Fruit fly (Drosophila melanogaster) whole organism, embryonic: Measurements from ENCODE around the gene DnaJ-H.

Experiments
- Antp ChIP-seq: fragments of 200-800 bp; sonication (Bioruptor generic); optimal IDR thresholded peaks from 3 replicates; lab custom pipeline; 2016; ENCODE audit warnings: missing biosample characterization, missing genetic modification characterization
- CG10209 ChIP-seq: fragments of 200-800 bp; sonication (Bioruptor generic); optimal IDR thresholded peaks from 3 replicates; lab custom pipeline; 2017; ENCODE audit warnings: missing biosample characterization, mild to moderate bottlenecking, missing genetic modification characterization, missing genetic modification reagents
- CG10959 ChIP-seq: fragments of 200-800 bp; sonication (Bioruptor generic); IDR thresholded peaks from 2 replicates; pipeline ENCODE4 v1.3.6; 2022; ENCODE audit warnings: missing biosample characterization, missing genetic modification characterization
- CG11696 ChIP-seq: fragments of 200-800 bp; sonication (Bioruptor generic); IDR thresholded peaks from 2 replicates; pipeline ENCODE4 v1.3.6; 2022; ENCODE audit warnings: missing biosample characterization, missing genetic modification characterization
- CG13424 ChIP-seq: fragments of 200-800 bp; sonication (Bioruptor generic); optimal IDR thresholded peaks from 2 replicates; lab custom pipeline; 2019; ENCODE audit warnings: missing biosample characterization, mild to moderate bottlenecking, missing genetic modification characterization, moderate library complexity
- CG15269 ChIP-seq: fragments of 200-800 bp; sonication (Bioruptor generic); optimal IDR thresholded peaks from 2 replicates; lab custom pipeline; 2018; ENCODE audit warnings: missing biosample characterization, mild to moderate bottlenecking, missing genetic modification characterization, moderate library complexity
- CG1529 ChIP-seq: fragments of 200-800 bp; sonication (Bioruptor generic); optimal IDR thresholded peaks from 3 replicates; lab custom pipeline; 2018; ENCODE audit warnings: missing biosample characterization, missing genetic modification characterization
- CG15601 ChIP-seq: fragments of 200-800 bp; sonication (Bioruptor generic); optimal IDR thresholded peaks from 3 replicates; lab custom pipeline; 2019; ENCODE audit warnings: missing biosample characterization, mild to moderate bottlenecking, missing genetic modification characterization, moderate library complexity
- CG1647 ChIP-seq: fragments of 200-800 bp; sonication (Bioruptor generic); optimal IDR thresholded peaks from 3 replicates; lab custom pipeline; 2016; ENCODE audit warnings: missing biosample characterization, missing genetic modification characterization
- CG18476 ChIP-seq: fragments of 200-800 bp; sonication (Bioruptor generic); optimal IDR thresholded peaks from 2 replicates; lab custom pipeline; 2016; ENCODE audit warnings: missing biosample characterization, mild to moderate bottlenecking, missing genetic modification characterization
- CG2202 ChIP-seq: fragments of 200-800 bp; sonication (Bioruptor generic); optimal IDR thresholded peaks from 2 replicates; lab custom pipeline; 2018; ENCODE audit warnings: missing biosample characterization, mild to moderate bottlenecking, missing genetic modification characterization
- CG2678 ChIP-seq: fragments of 200-800 bp; sonication (Bioruptor generic); optimal IDR thresholded peaks from 3 replicates; lab custom pipeline; 2019; ENCODE audit warnings: missing biosample characterization, mild to moderate bottlenecking, missing genetic modification characterization, moderate library complexity
- CG31388 ChIP-seq: fragments of 200-800 bp; sonication (Bioruptor generic); optimal IDR thresholded peaks from 2 replicates; lab custom pipeline; 2016; ENCODE audit warnings: missing biosample characterization, missing genetic modification characterization
- CG5180 ChIP-seq: fragments of 200-800 bp; sonication (Bioruptor generic); optimal IDR thresholded peaks from 3 replicates; lab custom pipeline; 2017; ENCODE audit warnings: missing biosample characterization, missing genetic modification characterization, mild to moderate bottlenecking, moderate library complexity, missing genetic modification reagents
- CG5245 ChIP-seq: fragments of 200-800 bp; sonication (Bioruptor generic); optimal IDR thresholded peaks from 3 replicates; lab custom pipeline; 2016; ENCODE audit warnings: missing biosample characterization, missing genetic modification characterization
- CG5953 ChIP-seq: fragments of 200-800 bp; sonication (Bioruptor generic); IDR thresholded peaks from 2 replicates; pipeline ENCODE4 v1.3.6; 2022; ENCODE audit warnings: missing biosample characterization, missing genetic modification characterization
- CG8478 ChIP-seq: fragments of >200 bp; optimal IDR thresholded peaks from 2 replicates; lab custom pipeline; 2018
- CG9609 ChIP-seq: fragments of 200-800 bp; sonication (Bioruptor generic); optimal IDR thresholded peaks from 3 replicates; lab custom pipeline; 2016; ENCODE audit warnings: missing biosample characterization, missing genetic modification characterization
- CG9727 ChIP-seq: fragments of 200-800 bp; sonication (Bioruptor generic); optimal IDR thresholded peaks from 3 replicates; lab custom pipeline; 2017; ENCODE audit warnings: missing biosample characterization, mild to moderate bottlenecking, missing genetic modification characterization
- Doc2 ChIP-seq: fragments of 200-800 bp; sonication (Bioruptor generic); IDR thresholded peaks from 2 replicates; pipeline ENCODE4 v1.3.6; 2022; ENCODE audit warnings: missing biosample characterization, missing genetic modification characterization
- Dp ChIP-seq: fragments of 200-800 bp; sonication (Bioruptor generic); optimal IDR thresholded peaks from 2 replicates; lab custom pipeline; 2018; ENCODE audit warnings: missing biosample characterization, mild to moderate bottlenecking, missing genetic modification characterization, moderate library complexity
- Eip74EF ChIP-seq, 2 experiments: fragments of 200-800 bp in 1 of 2; fragments of >200 bp in 1 of 2; sonication (Bioruptor generic) in 1 of 2; optimal IDR thresholded peaks; 2 replicates each; lab custom pipeline; 2017 to 2019; ENCODE audit warnings: missing biosample characterization in 2 of 2, missing genetic modification characterization in 2 of 2, mild to moderate bottlenecking in 1 of 2, moderate library complexity in 1 of 2
- Elba2 ChIP-seq: fragments of 200-800 bp; sonication (Bioruptor generic); optimal IDR thresholded peaks from 3 replicates; lab custom pipeline; 2016; ENCODE audit warnings: missing biosample characterization, missing genetic modification characterization
- Fer1 ChIP-seq: fragments of 200-800 bp; sonication (Bioruptor generic); optimal IDR thresholded peaks from 2 replicates; lab custom pipeline; 2017; ENCODE audit warnings: missing biosample characterization, mild to moderate bottlenecking, missing genetic modification characterization
- Fer2 ChIP-seq: fragments of 200-800 bp; sonication (Bioruptor generic); optimal IDR thresholded peaks from 2 replicates; lab custom pipeline; 2018; ENCODE audit warnings: missing biosample characterization, mild to moderate bottlenecking, missing genetic modification characterization, moderate library complexity
- Hey ChIP-seq: fragments of 200-800 bp; sonication (Bioruptor generic); optimal IDR thresholded peaks from 3 replicates; lab custom pipeline; 2018; ENCODE audit warnings: missing biosample characterization, mild to moderate bottlenecking, missing genetic modification characterization
- Hr39 ChIP-seq: fragments of >200 bp; optimal IDR thresholded peaks from 2 replicates; lab custom pipeline; 2017
- Hsf ChIP-seq: fragments of 200-800 bp; sonication (Bioruptor generic); optimal IDR thresholded peaks from 3 replicates; lab custom pipeline; 2016; ENCODE audit warnings: missing biosample characterization, missing genetic modification characterization
- Mes4 ChIP-seq: fragments of 200-800 bp; sonication (Bioruptor generic); optimal IDR thresholded peaks from 2 replicates; lab custom pipeline; 2016; ENCODE audit warnings: missing biosample characterization, missing genetic modification characterization
- Oli ChIP-seq: fragments of 200-800 bp; sonication (Bioruptor generic); optimal IDR thresholded peaks from 2 replicates; lab custom pipeline; 2018; ENCODE audit warnings: missing biosample characterization, mild to moderate bottlenecking, missing genetic modification characterization, moderate library complexity
- Rfx ChIP-seq: fragments of 200-800 bp; sonication (Bioruptor generic); IDR thresholded peaks from 2 replicates; pipeline ENCODE4 v1.3.6; 2022; ENCODE audit warnings: missing biosample characterization, missing genetic modification characterization
- Scr ChIP-seq: fragments of 200-800 bp; sonication (Bioruptor generic); IDR thresholded peaks from 2 replicates; pipeline ENCODE4 v1.3.6; 2022; ENCODE audit warnings: missing biosample characterization, missing genetic modification characterization; ENCODE audit not compliant: partially characterized antibody
- amos ChIP-seq: fragments of 200-800 bp; sonication (Bioruptor generic); IDR thresholded peaks from 2 replicates; pipeline ENCODE4 v1.3.6; 2022; ENCODE audit warnings: missing biosample characterization, missing genetic modification characterization; ENCODE audit not compliant: partially characterized antibody
- ash1 ChIP-seq: fragments of 200-800 bp; sonication (Bioruptor generic); optimal IDR thresholded peaks from 2 replicates; lab custom pipeline; 2018; ENCODE audit warnings: missing biosample characterization, mild to moderate bottlenecking, missing genetic modification characterization
- bcd ChIP-seq: fragments of 200-800 bp; sonication (Bioruptor generic); optimal IDR thresholded peaks from 2 replicates; lab custom pipeline; 2017; ENCODE audit warnings: missing biosample characterization, mild to moderate bottlenecking, missing genetic modification characterization
- cato ChIP-seq: fragments of 200-800 bp; sonication (Bioruptor generic); optimal IDR thresholded peaks from 2 replicates; lab custom pipeline; 2016; ENCODE audit warnings: missing biosample characterization, missing genetic modification characterization, borderline replicate concordance
- chinmo ChIP-seq: fragments of 200-800 bp; sonication (Bioruptor generic); IDR thresholded peaks from 4 replicates; pipeline ENCODE4 v1.3.6; 2022; ENCODE audit warnings: missing biosample characterization, missing genetic modification characterization; ENCODE audit not compliant: partially characterized antibody
- chn ChIP-seq: fragments of 200-800 bp; sonication (Bioruptor generic); optimal IDR thresholded peaks from 2 replicates; lab custom pipeline; 2016; ENCODE audit warnings: missing biosample characterization, missing genetic modification characterization
- dpn ChIP-seq, 2 experiments: fragments of 200-800 bp; sonication (Bioruptor generic); optimal IDR thresholded peaks; 3 replicates each; lab custom pipeline; 2016; ENCODE audit warnings: missing biosample characterization in 2 of 2, missing genetic modification characterization in 2 of 2
- fd3F ChIP-seq: fragments of 200-800 bp; sonication (Bioruptor generic); optimal IDR thresholded peaks from 2 replicates; lab custom pipeline; 2018; ENCODE audit warnings: missing biosample characterization, mild to moderate bottlenecking, missing genetic modification characterization, moderate library complexity
- hb ChIP-seq: fragments of 200-800 bp; sonication (Bioruptor generic); IDR thresholded peaks from 3 replicates; pipeline ENCODE4 v1.3.6; 2022; ENCODE audit warnings: missing biosample characterization, missing genetic modification characterization; ENCODE audit not compliant: partially characterized antibody
- kah ChIP-seq: fragments of 200-800 bp; sonication (Bioruptor generic); optimal IDR thresholded peaks from 2 replicates; lab custom pipeline; 2018; ENCODE audit warnings: missing biosample characterization, mild to moderate bottlenecking, missing genetic modification characterization
- mirr ChIP-seq: fragments of 200-800 bp; sonication (Bioruptor generic); optimal IDR thresholded peaks from 3 replicates; lab custom pipeline; 2018; ENCODE audit warnings: missing biosample characterization, mild to moderate bottlenecking, missing genetic modification characterization
- odd ChIP-seq: fragments of 200-800 bp; sonication (Bioruptor generic); optimal IDR thresholded peaks from 2 replicates; lab custom pipeline; 2017; ENCODE audit warnings: missing biosample characterization, mild to moderate bottlenecking, missing genetic modification characterization
- psq ChIP-seq: fragments of 200-800 bp; sonication (Bioruptor generic); optimal IDR thresholded peaks from 2 replicates; lab custom pipeline; 2017; ENCODE audit warnings: missing biosample characterization, missing genetic modification characterization
- pum ChIP-seq: fragments of 200-800 bp; sonication (Bioruptor generic); optimal IDR thresholded peaks from 2 replicates; lab custom pipeline; 2016; ENCODE audit warnings: missing biosample characterization, missing genetic modification characterization
- sisA ChIP-seq: fragments of 200-800 bp; sonication (Bioruptor generic); IDR thresholded peaks from 2 replicates; pipeline ENCODE4 v1.3.6; 2022; ENCODE audit warnings: missing biosample characterization, missing genetic modification characterization
- tna ChIP-seq: fragments of 200-800 bp; sonication (Bioruptor generic); IDR thresholded peaks from 2 replicates; pipeline ENCODE4 v1.3.6; 2022; ENCODE audit warnings: missing biosample characterization, missing genetic modification characterization; ENCODE audit not compliant: partially characterized antibody

The DnaJ-H gene

dm6 chr2L:13164994-13165801 is 674 bp downstream of the DnaJ-H start, which contains the start of gene Sirt1 (continued):
- peak; percentile 90 for TF ChIP-seq CG15269 (tag; lab: Kevin White, UChicago)
- TF ChIP-seq CG15601 = peak; percentile 78
- TF ChIP-seq Antp (GFP tag; lab: Kevin White, UChicago) = peak; percentile 31
- TF ChIP-seq Oli (tag; lab: Kevin White, UChicago) = peak; percentile 91
- TF ChIP-seq CG5953 (GFP tag; lab: Robert Waterston, UW) = peak; percentile 29; the same call in 1 of the 2 replicates
- no peak for TF ChIP-seq CG5180 (GFP tag; lab: Kevin White, UChicago)
- TF ChIP-seq Hsf (GFP tag; lab: Kevin White, UChicago) = peak; percentile 85
- no peak for TF ChIP-seq psq (GFP tag; lab: Kevin White, UChicago)
- TF ChIP-seq CG1647 = no peak
- TF ChIP-seq chn (GFP tag; lab: Kevin White, UChicago) = peak; percentile 35
- peak; percentile 38 for TF ChIP-seq CG5245 (GFP tag; lab: Kevin White, UChicago)
- TF ChIP-seq CG9609 (GFP tag; lab: Kevin White, UChicago) = peak; percentile 39
- TF ChIP-seq Rfx (GFP tag; lab: Robert Waterston, UW) = peak; percentile 74
- TF ChIP-seq Dp (GFP tag; lab: Kevin White, UChicago) = no peak
- TF ChIP-seq CG8478 (lab: Kevin White, UChicago) = no peak
- no peak for TF ChIP-seq mirr
- no peak for TF ChIP-seq hb
- TF ChIP-seq Hr39 = no peak
- peak; percentile 8; the same call in 1 of the 2 replicates for TF ChIP-seq Doc2 (GFP tag; lab: Robert Waterston, UW)
- peak; percentile 55 for TF ChIP-seq CG10959 (GFP tag; lab: Robert Waterston, UW)
- TF ChIP-seq Eip74EF (GFP tag; optimal IDR thresholded peaks at IDR 0.05; lab: Kevin White, UChicago) = peak in 1 of 2 experiments; percentile 67
- peak; percentile 35; the same call in 1 of the 2 replicates for TF ChIP-seq Scr (GFP tag; lab: Robert Waterston, UW)
- peak; percentile 4; the same call in 1 of the 2 replicates for TF ChIP-seq amos
- peak; percentile 35 for TF ChIP-seq CG31388 (GFP tag; lab: Kevin White, UChicago)
- no peak for TF ChIP-seq ash1 (GFP tag; lab: Kevin White, UChicago)
- peak; percentile 73 for TF ChIP-seq cato (GFP tag; lab: Kevin White, UChicago)
- TF ChIP-seq Hey (tag; lab: Kevin White, UChicago) = no peak
- peak; percentile 93 for TF ChIP-seq CG13424 (tag; lab: Kevin White, UChicago)
- no peak; the same call in 3 of the 4 replicates for TF ChIP-seq chinmo (GFP tag; lab: Robert Waterston, UW)
- TF ChIP-seq pum (GFP tag; lab: Kevin White, UChicago) = peak; percentile 66
- TF ChIP-seq odd = peak; percentile 80
- TF ChIP-seq CG1529 (GFP tag; lab: Kevin White, UChicago) = peak; percentile 65
- peak; percentile 74 for TF ChIP-seq Fer2 (tag; lab: Kevin White, UChicago)
- peak; percentile 96 for TF ChIP-seq CG2678
- peak; percentile 52 to 85 for TF ChIP-seq dpn (GFP tag; optimal IDR thresholded peaks at IDR 0.05; lab: Kevin White, UChicago)
- TF ChIP-seq Elba2 (GFP tag; lab: Kevin White, UChicago) = peak; percentile 73
- peak; percentile 49 for TF ChIP-seq kah
- peak; percentile 78 for TF ChIP-seq sisA (GFP tag; lab: Robert Waterston, UW)
- TF ChIP-seq CG2202 (tag; lab: Kevin White, UChicago) = peak; percentile 40
- TF ChIP-seq Mes4 (GFP tag; lab: Kevin White, UChicago) = no peak
- TF ChIP-seq CG11696 (GFP tag; lab: Robert Waterston, UW) = 0 out of 2 replicates have a peak, but pooled peaks have one; percentile 35
- TF ChIP-seq Fer1 (GFP tag; lab: Kevin White, UChicago) = peak; percentile 65
- TF ChIP-seq CG9727 = peak; percentile 93
- TF ChIP-seq bcd = peak; percentile 91
- peak; percentile 55 for TF ChIP-seq CG18476
- no peak for TF ChIP-seq tna (GFP tag; lab: Robert Waterston, UW)
- peak; percentile 87 for TF ChIP-seq fd3F (GFP tag; lab: Kevin White, UChicago)
- peak; percentile 88 for TF ChIP-seq CG10209 (GFP tag; lab: Kevin White, UChicago)
